Fruit fly (Drosophila melanogaster) whole organism, embryonic: ENCODE data around the gene wfs1.
A peak's percentile ranks its signal among the peaks of the same experiment; 100 is the strongest.

Experiments used
- ATbp ChIP-seq: fragments of 200-800 bp; sonication (Bioruptor generic); optimal IDR thresholded peaks from 2 replicates; lab custom pipeline; 2017; ENCODE audit warnings: missing biosample characterization, mild to moderate bottlenecking, missing genetic modification characterization, missing genetic modification reagents
- B-H1 ChIP-seq: fragments of 200-800 bp; sonication (Bioruptor generic); IDR thresholded peaks from 3 replicates; pipeline ENCODE4 v1.3.6; 2022; ENCODE audit warnings: missing biosample characterization, missing genetic modification characterization
- B-H2 ChIP-seq: fragments of 200-800 bp; sonication (Bioruptor generic); optimal IDR thresholded peaks from 2 replicates; lab custom pipeline; 2018; ENCODE audit warnings: missing biosample characterization, mild to moderate bottlenecking, missing genetic modification characterization
- BEAF-32 ChIP-seq: fragments of 200-800 bp; sonication (Bioruptor generic); optimal IDR thresholded peaks from 3 replicates; lab custom pipeline; 2017; ENCODE audit warnings: missing biosample characterization, missing genetic modification characterization, mild to moderate bottlenecking, moderate library complexity, missing genetic modification reagents
- Bdp1 ChIP-seq: fragments of 200-800 bp; sonication (Bioruptor generic); optimal IDR thresholded peaks from 3 replicates; lab custom pipeline; 2016; ENCODE audit warnings: missing biosample characterization, missing genetic modification characterization
- Bgb ChIP-seq: fragments of 200-800 bp; sonication (Bioruptor generic); IDR thresholded peaks from 2 replicates; pipeline ENCODE4 v1.3.6; 2022; ENCODE audit warnings: missing biosample characterization, missing genetic modification characterization; ENCODE audit not compliant: partially characterized antibody
- CG10209 ChIP-seq: fragments of 200-800 bp; sonication (Bioruptor generic); optimal IDR thresholded peaks from 3 replicates; lab custom pipeline; 2017; ENCODE audit warnings: missing biosample characterization, mild to moderate bottlenecking, missing genetic modification characterization, missing genetic modification reagents
- CG1024 ChIP-seq: fragments of 200-800 bp; sonication (Bioruptor generic); IDR thresholded peaks from 2 replicates; pipeline ENCODE4 v1.3.6; 2022; ENCODE audit warnings: missing biosample characterization, missing genetic modification characterization
- CG10654 ChIP-seq: fragments of 200-800 bp; sonication (Bioruptor generic); optimal IDR thresholded peaks from 2 replicates; lab custom pipeline; 2016; ENCODE audit warnings: missing biosample characterization, missing genetic modification characterization
- CG11247 ChIP-seq: fragments of 200-800 bp; sonication (Bioruptor generic); IDR thresholded peaks from 2 replicates; pipeline ENCODE4 v1.3.6; 2022; ENCODE audit warnings: missing biosample characterization, missing genetic modification characterization
- CG11695 ChIP-seq: fragments of 200-800 bp; sonication (Bioruptor generic); IDR thresholded peaks from 3 replicates; pipeline ENCODE4 v1.3.6; 2022; ENCODE audit warnings: missing biosample characterization, missing genetic modification characterization
- CG12104 ChIP-seq: fragments of 200-800 bp; sonication (Bioruptor generic); optimal IDR thresholded peaks from 3 replicates; lab custom pipeline; 2016; ENCODE audit warnings: missing biosample characterization, missing genetic modification characterization
- CG13624 ChIP-seq: fragments of 200-800 bp; sonication (Bioruptor generic); optimal IDR thresholded peaks from 2 replicates; lab custom pipeline; 2016; ENCODE audit warnings: missing biosample characterization, missing genetic modification characterization
- CG1647 ChIP-seq: fragments of 200-800 bp; sonication (Bioruptor generic); optimal IDR thresholded peaks from 3 replicates; lab custom pipeline; 2016; ENCODE audit warnings: missing biosample characterization, missing genetic modification characterization
- CG17186 ChIP-seq: fragments of 200-800 bp; sonication (Bioruptor generic); optimal IDR thresholded peaks from 3 replicates; lab custom pipeline; 2017; ENCODE audit warnings: missing biosample characterization, missing genetic modification reagents, missing genetic modification characterization
- CG18619 ChIP-seq: fragments of 200-800 bp; sonication (Bioruptor generic); optimal IDR thresholded peaks from 3 replicates; lab custom pipeline; 2017; ENCODE audit warnings: missing biosample characterization, mild to moderate bottlenecking, missing genetic modification characterization
- CG33557 ChIP-seq: fragments of 200-800 bp; sonication (Bioruptor generic); optimal IDR thresholded peaks from 2 replicates; lab custom pipeline; 2019; ENCODE audit warnings: missing biosample characterization, mild to moderate bottlenecking, missing genetic modification characterization, moderate library complexity
- CG4424 ChIP-seq: fragments of 200-800 bp; sonication (Bioruptor generic); optimal IDR thresholded peaks from 3 replicates; lab custom pipeline; 2016; ENCODE audit warnings: missing biosample characterization, missing genetic modification characterization
- CG4617 ChIP-seq: fragments of 200-800 bp; sonication (Bioruptor generic); optimal IDR thresholded peaks from 3 replicates; lab custom pipeline; 2016; ENCODE audit warnings: missing biosample characterization, missing genetic modification characterization, borderline replicate concordance
- CG5245 ChIP-seq: fragments of 200-800 bp; sonication (Bioruptor generic); optimal IDR thresholded peaks from 3 replicates; lab custom pipeline; 2016; ENCODE audit warnings: missing biosample characterization, missing genetic modification characterization
- CG6765 ChIP-seq: fragments of 200-800 bp; sonication (Bioruptor generic); optimal IDR thresholded peaks from 3 replicates; lab custom pipeline; 2017; ENCODE audit warnings: missing biosample characterization, mild to moderate bottlenecking, missing genetic modification characterization
- CG6813 ChIP-seq: fragments of 200-800 bp; sonication (Bioruptor generic); optimal IDR thresholded peaks from 2 replicates; lab custom pipeline; 2017; ENCODE audit warnings: missing biosample characterization, missing genetic modification characterization, mild to moderate bottlenecking, moderate library complexity, missing genetic modification reagents
- CG7839 ChIP-seq: fragments of 200-800 bp; sonication (Bioruptor generic); optimal IDR thresholded peaks from 3 replicates; lab custom pipeline; 2018; ENCODE audit warnings: missing biosample characterization, mild to moderate bottlenecking, missing genetic modification characterization, moderate library complexity
- CG9932 ChIP-seq: fragments of 200-800 bp; sonication (Bioruptor generic); IDR thresholded peaks from 2 replicates; pipeline ENCODE4 v1.3.6; 2022; ENCODE audit warnings: missing biosample characterization, missing genetic modification characterization
- CkIIα-i1 ChIP-seq: fragments of 200-800 bp; sonication (Bioruptor generic); IDR thresholded peaks from 2 replicates; pipeline ENCODE4 v1.3.6; 2022; ENCODE audit warnings: missing biosample characterization, missing genetic modification characterization
- D19B ChIP-seq: fragments of 200-800 bp; sonication (Bioruptor generic); optimal IDR thresholded peaks from 2 replicates; lab custom pipeline; 2017; ENCODE audit warnings: missing biosample characterization, mild to moderate bottlenecking, missing genetic modification characterization
- Dip2 ChIP-seq: fragments of 200-800 bp; sonication (Bioruptor generic); IDR thresholded peaks from 2 replicates; pipeline ENCODE4 v1.3.6; 2022; ENCODE audit warnings: missing biosample characterization, missing genetic modification characterization
- Dip3 ChIP-seq: fragments of 200-800 bp; sonication (Bioruptor generic); optimal IDR thresholded peaks from 3 replicates; lab custom pipeline; 2016; ENCODE audit warnings: missing biosample characterization, missing genetic modification characterization
- Dref ChIP-seq: fragments of 200-800 bp; sonication (Bioruptor generic); IDR thresholded peaks from 2 replicates; pipeline ENCODE4 v1.3.6; 2022; ENCODE audit warnings: missing biosample characterization, missing genetic modification characterization
- Ets97D ChIP-seq: fragments of 200-800 bp; sonication (Bioruptor generic); optimal IDR thresholded peaks from 3 replicates; lab custom pipeline; 2016; ENCODE audit warnings: missing biosample characterization, missing genetic modification characterization
- Fer1 ChIP-seq: fragments of 200-800 bp; sonication (Bioruptor generic); optimal IDR thresholded peaks from 2 replicates; lab custom pipeline; 2017; ENCODE audit warnings: missing biosample characterization, mild to moderate bottlenecking, missing genetic modification characterization
- Fer3 ChIP-seq: fragments of 200-800 bp; sonication (Bioruptor generic); optimal IDR thresholded peaks from 2 replicates; lab custom pipeline; 2018; ENCODE audit warnings: missing biosample characterization, mild to moderate bottlenecking, missing genetic modification characterization, moderate library complexity
- GATAe ChIP-seq: fragments of 200-800 bp; sonication (Bioruptor generic); conservative IDR thresholded peaks from 2 replicates; pipeline ENCODE4 v1.3.6; 2022; ENCODE audit warnings: missing biosample characterization, missing genetic modification characterization
- Hmx ChIP-seq: fragments of 200-800 bp; sonication (Bioruptor generic); optimal IDR thresholded peaks from 2 replicates; lab custom pipeline; 2016; ENCODE audit warnings: missing biosample characterization, missing genetic modification characterization
- Hr3 ChIP-seq: fragments of 200-800 bp; sonication (Bioruptor generic); optimal IDR thresholded peaks from 3 replicates; lab custom pipeline; 2016; ENCODE audit warnings: missing biosample characterization, missing genetic modification characterization
- Spps ChIP-seq: fragments of 200-800 bp; sonication (Bioruptor generic); optimal IDR thresholded peaks from 2 replicates; lab custom pipeline; 2018; ENCODE audit warnings: missing biosample characterization, mild to moderate bottlenecking, missing genetic modification characterization
- TFAM ChIP-seq: fragments of 200-800 bp; sonication (Bioruptor generic); optimal IDR thresholded peaks from 2 replicates; lab custom pipeline; 2017; ENCODE audit warnings: missing biosample characterization, missing genetic modification characterization, inconsistent platforms
- Usf ChIP-seq: fragments of 200-800 bp; sonication (Bioruptor generic); optimal IDR thresholded peaks from 2 replicates; lab custom pipeline; 2017; ENCODE audit warnings: missing genotype, missing biosample characterization, missing genetic modification characterization
- abd-A ChIP-seq: fragments of 200-800 bp; sonication (Bioruptor generic); optimal IDR thresholded peaks from 3 replicates; lab custom pipeline; 2019; ENCODE audit warnings: missing biosample characterization, mild to moderate bottlenecking, missing genetic modification characterization, moderate library complexity
- br ChIP-seq: fragments of >200 bp; optimal IDR thresholded peaks from 2 replicates; lab custom pipeline; 2017
- chn ChIP-seq: fragments of 200-800 bp; sonication (Bioruptor generic); optimal IDR thresholded peaks from 2 replicates; lab custom pipeline; 2016; ENCODE audit warnings: missing biosample characterization, missing genetic modification characterization
- dmrt11E ChIP-seq: fragments of 200-800 bp; sonication (Bioruptor generic); optimal IDR thresholded peaks from 3 replicates; lab custom pipeline; 2018; ENCODE audit warnings: missing biosample characterization, mild to moderate bottlenecking, missing genetic modification characterization, moderate library complexity
- hbn ChIP-seq: fragments of 200-800 bp; sonication (Bioruptor generic); IDR thresholded peaks from 2 replicates; pipeline ENCODE4 v1.3.6; 2022; ENCODE audit warnings: missing biosample characterization, missing genetic modification characterization; ENCODE audit not compliant: partially characterized antibody
- knrl ChIP-seq: fragments of 200-800 bp; sonication (Bioruptor generic); IDR thresholded peaks from 3 replicates; pipeline ENCODE4 v1.3.6; 2022; ENCODE audit warnings: missing biosample characterization, missing genetic modification characterization; ENCODE audit not compliant: partially characterized antibody
- lmd ChIP-seq: fragments of 200-800 bp; sonication (Bioruptor generic); IDR thresholded peaks from 2 replicates; pipeline ENCODE4 v1.3.6; 2022; ENCODE audit warnings: missing biosample characterization, missing genetic modification characterization
- nau ChIP-seq: fragments of 200-800 bp; sonication (Bioruptor generic); optimal IDR thresholded peaks from 3 replicates; lab custom pipeline; 2017; ENCODE audit warnings: missing biosample characterization, mild to moderate bottlenecking, missing genetic modification characterization, missing genetic modification reagents
- prd ChIP-seq, 3 experiments: fragments of >200 bp in 2 of 3; fragments of 200-800 bp in 1 of 3; sonication (Bioruptor generic) in 1 of 3; optimal IDR thresholded peaks in 2 of 3; IDR thresholded peaks in 1 of 3; 2 replicates in 2 of 3; 3 replicates in 1 of 3; pipeline versions ENCODE4 v1.3.6 to Lab custom; 2017 to 2022; ENCODE audit warnings: missing biosample characterization in 1 of 3, missing genetic modification characterization in 1 of 3
- ro ChIP-seq: fragments of 200-800 bp; sonication (Bioruptor generic); IDR thresholded peaks from 2 replicates; pipeline ENCODE4 v1.3.6; 2022; ENCODE audit warnings: missing biosample characterization, missing genetic modification characterization
- slbo ChIP-seq: fragments of 200-800 bp; sonication (Bioruptor generic); IDR thresholded peaks from 2 replicates; pipeline ENCODE4 v1.3.6; 2022; ENCODE audit warnings: missing biosample characterization, missing genetic modification characterization

Gene wfs1

dm6 chr3R:22667284-22667958, 22.8 kb downstream of the wfs1 start (continued):
- peak; percentile 41; the same call in 1 of the 2 replicates for TF ChIP-seq ro (GFP tag; lab: Robert Waterston, UW)
- no peak; the same call in 1 of the 2 replicates for TF ChIP-seq CG1024 (GFP tag; lab: Robert Waterston, UW)
- TF ChIP-seq CG33557 (GFP tag; lab: Kevin White, UChicago): peak; percentile 44
- TF ChIP-seq CG4617 (GFP tag; lab: Kevin White, UChicago): peak; percentile 12
- peak; percentile 79 for TF ChIP-seq Spps (tag; lab: Kevin White, UChicago)
- peak; percentile 57 for TF ChIP-seq TFAM (GFP tag; lab: Kevin White, UChicago)
- peak; percentile 15 for TF ChIP-seq CG6765 (GFP tag; lab: Kevin White, UChicago)
- TF ChIP-seq knrl (GFP tag; lab: Robert Waterston, UW): no peak
- peak; percentile 65 for TF ChIP-seq CG5245 (GFP tag; lab: Kevin White, UChicago)
- peak; percentile 55 for TF ChIP-seq CG13624 (GFP tag; lab: Kevin White, UChicago)
- peak; percentile 77 for TF ChIP-seq ATbp
- TF ChIP-seq CG11695 (GFP tag; lab: Robert Waterston, UW): peak; percentile 58; the same call in 1 of the 3 replicates
- TF ChIP-seq CG9932 (GFP tag; lab: Robert Waterston, UW): peak; percentile 20; the same call in 1 of the 2 replicates
- peak; percentile 61 for TF ChIP-seq CG1647 (GFP tag; lab: Kevin White, UChicago)
- TF ChIP-seq CG10654 (GFP tag; lab: Kevin White, UChicago): peak; percentile 83
- peak; percentile 43 for TF ChIP-seq chn (GFP tag; lab: Kevin White, UChicago)
- TF ChIP-seq Hr3 (GFP tag; lab: Kevin White, UChicago): peak; percentile 64
- TF ChIP-seq Bgb (GFP tag; lab: Robert Waterston, UW): no peak
- TF ChIP-seq Dip2: 0 out of 2 replicates have a peak, but pooled peaks have one; percentile 20
- peak; percentile 70 for TF ChIP-seq nau
- TF ChIP-seq Fer3 (tag; lab: Kevin White, UChicago): peak; percentile 81
- TF ChIP-seq Ets97D: peak; percentile 13
- TF ChIP-seq Dip3 (GFP tag; lab: Kevin White, UChicago): no peak
- TF ChIP-seq B-H2: no peak
- TF ChIP-seq B-H1 (GFP tag; lab: Robert Waterston, UW): peak; percentile 72
- TF ChIP-seq CG11247 (GFP tag; lab: Robert Waterston, UW): 0 out of 2 replicates have a peak, but pooled peaks have one; percentile 30
- TF ChIP-seq CG18619 (GFP tag; lab: Kevin White, UChicago): peak; percentile 69
- peak; percentile 24 for TF ChIP-seq Usf (GFP tag; lab: Kevin White, UChicago)
- TF ChIP-seq BEAF-32: no peak
- peak; percentile 66 for TF ChIP-seq CG6813
- no peak for TF ChIP-seq abd-A
- TF ChIP-seq Bdp1 (GFP tag; lab: Kevin White, UChicago): no peak
- TF ChIP-seq D19B: peak; percentile 33
- no peak for TF ChIP-seq CkIIα-i1 (GFP tag; lab: Robert Waterston, UW)
- peak; percentile 77 for TF ChIP-seq CG10209 (GFP tag; lab: Kevin White, UChicago)
- peak; percentile 94 for TF ChIP-seq CG7839 (tag; lab: Kevin White, UChicago)
- no peak for TF ChIP-seq GATAe (GFP tag; lab: Robert Waterston, UW)
- TF ChIP-seq prd (optimal IDR thresholded peaks at IDR 0.05; lab: Kevin White, UChicago): no peak
- TF ChIP-seq prd (GFP tag; IDR thresholded peaks at IDR 0.05; lab: Robert Waterston, UW): peak; percentile 77
- TF ChIP-seq CG17186 (GFP tag; lab: Kevin White, UChicago): peak; percentile 32
- peak; percentile 25 for TF ChIP-seq Hmx (GFP tag; lab: Kevin White, UChicago)
- no peak for TF ChIP-seq br (lab: Kevin White, UChicago)
- no peak for TF ChIP-seq hbn (GFP tag; lab: Robert Waterston, UW)
- peak; percentile 66 for TF ChIP-seq Fer1 (GFP tag; lab: Kevin White, UChicago)
- peak; percentile 92 for TF ChIP-seq CG4424 (GFP tag; lab: Kevin White, UChicago)
- peak; percentile 79 for TF ChIP-seq lmd
- peak; percentile 58 for TF ChIP-seq CG12104
- TF ChIP-seq Dref: no peak
- peak; percentile 60 for TF ChIP-seq slbo (GFP tag; lab: Robert Waterston, UW)
- peak; percentile 87 for TF ChIP-seq dmrt11E
